Worm (Caenorhabditis elegans) whole organism, midembryonic: ENCODE data around the gene R07C12.3.

Source experiments
- cog-1 ChIP-seq: sonication (generic microtip); optimal IDR thresholded peaks from 2 replicates; lab custom pipeline; 2016; ENCODE audit warnings: missing genetic modification characterization, missing compliant biosample characterization
- flt-1 ChIP-seq: fragments of 200-800 bp; sonication (Bioruptor generic); IDR thresholded peaks from 2 replicates; pipeline ENCODE4 v1.3.6; 2022; ENCODE audit warnings: missing genetic modification characterization, missing compliant biosample characterization
- med-1 ChIP-seq: sonication (generic microtip); optimal IDR thresholded peaks from 2 replicates; lab custom pipeline; 2017; ENCODE audit warnings: missing genetic modification characterization, mild to moderate bottlenecking, missing compliant biosample characterization, antibody characterized with exemption, missing genetic modification reagents; ENCODE audit not compliant: insufficient read depth
- ref-1 ChIP-seq: fragments of 200-800 bp; sonication (Bioruptor generic); conservative IDR thresholded peaks from 2 replicates; pipeline ENCODE4 v1.3.6; 2022; ENCODE audit warnings: missing genetic modification reagents, missing genetic modification characterization, missing compliant biosample characterization
- ztf-23 ChIP-seq: fragments of 200-800 bp; sonication (Bioruptor generic); IDR thresholded peaks from 2 replicates; pipeline ENCODE4 v1.3.6; 2022; ENCODE audit warnings: missing genetic modification reagents, missing genetic modification characterization, missing compliant biosample characterization
- ztf-29 ChIP-seq: fragments of 200-800 bp; sonication (Bioruptor generic); IDR thresholded peaks from 2 replicates; pipeline ENCODE4 v1.3.6; 2022; ENCODE audit warnings: missing genetic modification reagents, missing genetic modification characterization, missing compliant biosample characterization

ce11 chrIV:4176088-4176487 lies 31.2 kb downstream of the R07C12.3 start, which contains the start of gene dnj-15:
- TF ChIP-seq ref-1 (GFP tag; lab: Robert Waterston, UW) (no peak), med-1 (GFP tag; lab: Kevin White, UChicago) (no peak), ztf-29 (GFP tag; lab: Robert Waterston, UW) (no peak), ztf-23 (GFP tag; lab: Robert Waterston, UW) (no peak), cog-1 (tag; lab: Kevin White, UChicago) (no peak), flt-1 (GFP tag; lab: Robert Waterston, UW) (no peak)
